Fruit fly (Drosophila melanogaster) whole organism: Measurements from ENCODE around the gene BBS5.

ENCODE experiments used
- CG8478 ChIP-seq: fragments of >200 bp; optimal IDR thresholded peaks from 2 replicates; lab custom pipeline; 2018; ENCODE audit warnings: inconsistent platforms
- pan ChIP-seq: fragments of >200 bp; optimal IDR thresholded peaks from 2 replicates; lab custom pipeline; 2017
- usp ChIP-seq: fragments of >200 bp; optimal IDR thresholded peaks from 2 replicates; lab custom pipeline; 2017; ENCODE audit warnings: missing biosample characterization, missing genetic modification characterization, mixed read lengths

DNA sequence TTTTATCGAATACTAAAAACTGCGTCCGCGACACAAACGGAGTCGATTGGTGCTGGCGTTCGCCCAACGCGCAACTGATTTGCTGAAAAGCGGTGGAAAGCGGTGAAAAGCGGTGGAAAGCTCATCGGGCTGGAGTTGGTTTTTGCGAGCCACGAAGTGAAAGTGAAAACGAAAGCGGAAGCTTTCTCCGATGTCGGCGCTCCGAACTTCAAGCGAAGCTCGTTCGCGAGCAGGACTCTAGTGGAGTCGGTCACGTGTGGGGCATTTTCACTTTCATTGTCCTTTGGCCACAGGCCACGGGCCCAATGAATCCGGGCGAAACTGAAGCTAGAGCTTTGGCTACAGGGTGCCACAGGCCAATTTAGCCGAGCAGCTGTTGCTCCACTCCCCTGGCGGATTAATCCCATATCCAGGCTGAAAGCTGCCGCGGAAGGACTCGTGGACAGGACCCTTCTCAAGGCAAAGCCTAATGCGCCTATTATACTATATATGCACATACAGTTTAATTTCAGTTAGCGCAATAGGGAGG, 47.3 kb upstream of the BBS5 start:
- TF ChIP-seq usp (GFP tag; lab: Kevin White, UChicago) (no peak), pan (lab: Kevin White, UChicago) (no peak), CG8478 (no peak)
